Fruit fly (Drosophila melanogaster): ENCODE data around the gene CG31937.

Gene CG31937

dm6 chr2L:1732189-1732588 is 2.5 kb downstream of the CG31937 start, which contains the start of the genes CG17652 and CG17646 (continued):
- TF ChIP-seq CG8089 (GFP tag; optimal IDR thresholded peaks at IDR 0.05), result no peak
- peak; percentile 30 for TF ChIP-seq hkb (optimal IDR thresholded peaks at IDR 0.05)
- no peak for TF ChIP-seq hkb (GFP tag; IDR thresholded peaks at IDR 0.05)
- TF ChIP-seq Sry-δ (GFP tag; optimal IDR thresholded peaks at IDR 0.05), result no peak
- TF ChIP-seq lov (optimal IDR thresholded peaks at IDR 0.05), result no peak
- TF ChIP-seq lov (GFP tag; IDR thresholded peaks at IDR 0.05), result 0 out of 3 replicates have a peak, but pooled peaks have one; percentile 52
- TF ChIP-seq CG6272 (GFP tag; IDR thresholded peaks at IDR 0.05), result no peak
- no peak for TF ChIP-seq grau (tag; optimal IDR thresholded peaks at IDR 0.05)

dm6 chr2L:1733155-1733813 is 3.6 kb downstream of the CG31937 start:
- no peak for TF ChIP-seq tna (GFP tag; IDR thresholded peaks at IDR 0.05; ENCODE audit: partially characterized antibody)
- no peak for TF ChIP-seq CG15479 (GFP tag; optimal IDR thresholded peaks at IDR 0.05)
- TF ChIP-seq Hmx (GFP tag; optimal IDR thresholded peaks at IDR 0.05), result no peak
- peak; percentile 67 for TF ChIP-seq kni (GFP tag; optimal IDR thresholded peaks at IDR 0.05)
- no peak for TF ChIP-seq dpn (GFP tag; optimal IDR thresholded peaks at IDR 0.05)
- no peak for TF ChIP-seq lab (GFP tag; optimal IDR thresholded peaks at IDR 0.05)
- TF ChIP-seq CG11560 (tag; IDR thresholded peaks at IDR 0.05), result no peak
- TF ChIP-seq CG30020 (tag; optimal IDR thresholded peaks at IDR 0.05), result no peak
- TF ChIP-seq gem (tag; optimal IDR thresholded peaks at IDR 0.05), result no peak
- peak; percentile 33 for TF ChIP-seq Med (GFP tag)
- no peak for TF ChIP-seq CG12744 (GFP tag; optimal IDR thresholded peaks at IDR 0.05)
- TF ChIP-seq CG11504 (tag; optimal IDR thresholded peaks at IDR 0.05), result no peak
- no peak for TF ChIP-seq lola (GFP tag; optimal IDR thresholded peaks at IDR 0.05)
- TF ChIP-seq chinmo (GFP tag; IDR thresholded peaks at IDR 0.05; ENCODE audit: partially characterized antibody), result 0 out of 4 replicates have a peak, but pooled peaks have one; percentile 22
- TF ChIP-seq mld (GFP tag; IDR thresholded peaks at IDR 0.05; ENCODE audit: partially characterized antibody), result no peak
- no peak for TF ChIP-seq rib (GFP tag; IDR thresholded peaks at IDR 0.05)
- no peak for TF ChIP-seq lilli (GFP tag; optimal IDR thresholded peaks at IDR 0.05)
- TF ChIP-seq CG9797 (GFP tag; optimal IDR thresholded peaks at IDR 0.05), result no peak
- no peak for TF ChIP-seq CrebB (tag; optimal IDR thresholded peaks at IDR 0.05)
- no peak for TF ChIP-seq gsb-n (tag; optimal IDR thresholded peaks at IDR 0.05)
- no peak for TF ChIP-seq dysf (GFP tag; IDR thresholded peaks at IDR 0.05)
- TF ChIP-seq CG4404 (GFP tag; IDR thresholded peaks at IDR 0.05), result no peak
- no peak for TF ChIP-seq CG6791 (GFP tag; IDR thresholded peaks at IDR 0.05; ENCODE audit: partially characterized antibody)
- TF ChIP-seq CG18011 (GFP tag; optimal IDR thresholded peaks at IDR 0.05), result no peak
- no peak for TF ChIP-seq dm (GFP tag; optimal IDR thresholded peaks at IDR 0.05)
- no peak for TF ChIP-seq bsh (GFP tag; optimal IDR thresholded peaks at IDR 0.05)
- no peak for TF ChIP-seq ara (GFP tag; IDR thresholded peaks at IDR 0.05)

DNA sequence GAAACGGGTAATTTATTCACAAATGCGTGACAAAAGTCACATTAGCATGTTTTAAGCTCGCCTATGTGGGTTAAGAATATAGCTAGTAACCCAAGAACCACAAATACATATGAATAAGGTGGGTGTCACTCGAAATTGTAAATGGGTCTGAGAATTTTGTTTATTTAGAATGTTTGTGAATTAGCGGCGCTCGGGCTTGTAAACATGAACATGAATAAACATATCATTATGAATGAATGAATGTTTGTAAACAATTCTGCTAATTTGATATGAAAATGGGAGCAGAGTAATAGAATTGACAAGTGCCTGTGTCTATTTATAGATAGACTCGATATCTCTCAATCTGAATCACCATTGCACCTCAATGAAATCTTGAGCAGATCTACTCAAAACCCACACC is 5.4 kb downstream of the CG31937 start:
- TF ChIP-seq CG1233 (GFP tag; optimal IDR thresholded peaks at IDR 0.05) (no peak), CG13424 (tag; optimal IDR thresholded peaks at IDR 0.05) (no peak), CG8281 (tag; optimal IDR thresholded peaks at IDR 0.05) (no peak), CG10565 (GFP tag; optimal IDR thresholded peaks at IDR 0.05) (no peak), CG2678 (tag; optimal IDR thresholded peaks at IDR 0.05) (peak; percentile 17), CG14710 (tag; optimal IDR thresholded peaks at IDR 0.05) (peak; percentile 13), fd102C (GFP tag; optimal IDR thresholded peaks at IDR 0.05) (no peak), ssp (GFP tag; IDR thresholded peaks at IDR 0.05) (no peak), CG2875 (GFP tag; optimal IDR thresholded peaks at IDR 0.05) (peak; percentile 9), ken (GFP tag; IDR thresholded peaks at IDR 0.05) (no peak), CG13894 (tag; optimal IDR thresholded peaks at IDR 0.05) (peak; percentile 38), sd (tag; optimal IDR thresholded peaks at IDR 0.05) (peak; percentile 32), Fer3 (tag; optimal IDR thresholded peaks at IDR 0.05) (peak; percentile 9), CG17568 (GFP tag; optimal IDR thresholded peaks at IDR 0.05) (peak; percentile 58), gem (tag; optimal IDR thresholded peaks at IDR 0.05) (peak; percentile 22)

Measured in whole organism, embryonic.